Fruit fly (Drosophila melanogaster): ENCODE data around the gene CG46434.

CG46434 gene

DNA sequence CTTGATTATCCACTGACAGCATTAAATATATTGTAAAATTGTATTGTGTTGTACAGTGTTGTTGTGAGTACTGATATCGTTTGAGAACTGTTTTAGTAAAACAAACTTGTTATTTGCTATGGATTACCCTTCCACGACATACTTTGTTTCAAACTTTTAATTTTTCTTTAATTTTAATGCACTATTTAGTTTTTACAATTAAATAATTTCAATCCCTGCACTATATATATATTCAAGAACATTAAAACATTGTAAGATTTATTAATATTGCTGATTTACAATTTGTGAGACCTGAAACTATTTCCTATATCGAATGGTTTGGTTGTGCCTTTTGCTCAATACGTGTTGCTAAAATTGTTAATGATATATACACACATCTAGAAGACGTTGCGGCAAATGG is at the start of gene CG46434, which contains the start of gene Dred:
TSS of gene CG46434 (minus strand) at position 101 of the 400 bp plus-strand sequence.
TSS of gene Dred (minus strand) at position 101 of the 400 bp plus-strand sequence.
- no peak for TF ChIP-seq pan (optimal IDR thresholded peaks at IDR 0.05)
- no peak for TF ChIP-seq Dll (optimal IDR thresholded peaks at IDR 0.05)
- no peak for TF ChIP-seq CG8478 (optimal IDR thresholded peaks at IDR 0.05)
- TF ChIP-seq EcR (GFP tag; optimal IDR thresholded peaks at IDR 0.05): no peak

- TF ChIP-seq EcR (GFP tag; optimal IDR thresholded peaks at IDR 0.05) (no peak), Dll (optimal IDR thresholded peaks at IDR 0.05) (no peak), pan (optimal IDR thresholded peaks at IDR 0.05) (no peak), CG8478 (optimal IDR thresholded peaks at IDR 0.05) (no peak), psq (optimal IDR thresholded peaks at IDR 0.05) (no peak), usp (GFP tag; optimal IDR thresholded peaks at IDR 0.05) (no peak)
Observed at dm6 chr3L:19590422-19590821, 46.4 kb upstream of the CG46434 start, which contains the start of gene CG14100. TSS of gene CG14100 (minus strand) at chr3L:19590524.

dm6 chr3L:19585979-19586378 is 42.0 kb upstream of the CG46434 start, which contains the start of the genes CG9231 and CG9330:
TSS of gene CG9231 (minus strand) at chr3L:19586003.
TSS of gene CG9330 (plus strand) at chr3L:19586253.
- TF ChIP-seq EcR (GFP tag; optimal IDR thresholded peaks at IDR 0.05) (no peak), usp (GFP tag; optimal IDR thresholded peaks at IDR 0.05) (no peak), Dll (optimal IDR thresholded peaks at IDR 0.05) (no peak), psq (optimal IDR thresholded peaks at IDR 0.05) (no peak), CG8478 (optimal IDR thresholded peaks at IDR 0.05) (no peak), pan (optimal IDR thresholded peaks at IDR 0.05) (no peak)

dm6 chr3L:19584369-19584915 is 40.4 kb upstream of the CG46434 start, which contains the start of gene Shal:
TSS of gene Shal (minus strand) at chr3L:19584568.
- no peak for TF ChIP-seq Dll (optimal IDR thresholded peaks at IDR 0.05)
- no peak for TF ChIP-seq psq (optimal IDR thresholded peaks at IDR 0.05)
- no peak for TF ChIP-seq CG8478 (optimal IDR thresholded peaks at IDR 0.05)
- no peak for TF ChIP-seq EcR (GFP tag; optimal IDR thresholded peaks at IDR 0.05)
- TF ChIP-seq pan (optimal IDR thresholded peaks at IDR 0.05): no peak
- no peak for TF ChIP-seq usp (GFP tag; optimal IDR thresholded peaks at IDR 0.05)

- TF ChIP-seq pan (optimal IDR thresholded peaks at IDR 0.05) (no peak), EcR (GFP tag; optimal IDR thresholded peaks at IDR 0.05) (no peak), psq (optimal IDR thresholded peaks at IDR 0.05) (no peak), CG8478 (optimal IDR thresholded peaks at IDR 0.05) (no peak), usp (GFP tag; optimal IDR thresholded peaks at IDR 0.05) (no peak), Dll (optimal IDR thresholded peaks at IDR 0.05) (no peak)
Observed at dm6 chr3L:19580709-19581227, 36.8 kb upstream of the CG46434 start.

- TF ChIP-seq psq (optimal IDR thresholded peaks at IDR 0.05): no peak
- no peak for TF ChIP-seq pan (optimal IDR thresholded peaks at IDR 0.05)
- TF ChIP-seq Dll (optimal IDR thresholded peaks at IDR 0.05): no peak
- TF ChIP-seq EcR (GFP tag; optimal IDR thresholded peaks at IDR 0.05): no peak
Observed at dm6 chr3L:19579346-19579745, 35.3 kb upstream of the CG46434 start.

dm6 chr3L:19575650-19576049 is 31.6 kb upstream of the CG46434 start:
- no peak for TF ChIP-seq usp (GFP tag; optimal IDR thresholded peaks at IDR 0.05)
- no peak for TF ChIP-seq CG8478 (optimal IDR thresholded peaks at IDR 0.05)
- TF ChIP-seq psq (optimal IDR thresholded peaks at IDR 0.05): no peak
- TF ChIP-seq Dll (optimal IDR thresholded peaks at IDR 0.05): no peak
- TF ChIP-seq pan (optimal IDR thresholded peaks at IDR 0.05): no peak
- no peak for TF ChIP-seq EcR (GFP tag; optimal IDR thresholded peaks at IDR 0.05)

dm6 chr3L:19574452-19574851 is 30.4 kb upstream of the CG46434 start:
- TF ChIP-seq psq (optimal IDR thresholded peaks at IDR 0.05) (no peak), usp (GFP tag; optimal IDR thresholded peaks at IDR 0.05) (no peak), Dll (optimal IDR thresholded peaks at IDR 0.05) (no peak), pan (optimal IDR thresholded peaks at IDR 0.05) (no peak), CG8478 (optimal IDR thresholded peaks at IDR 0.05) (no peak), EcR (GFP tag; optimal IDR thresholded peaks at IDR 0.05) (no peak)

dm6 chr3L:19569407-19569806 is 25.4 kb upstream of the CG46434 start:
- no peak for TF ChIP-seq pan (optimal IDR thresholded peaks at IDR 0.05)
- no peak for TF ChIP-seq Dll (optimal IDR thresholded peaks at IDR 0.05)
- no peak for TF ChIP-seq EcR (GFP tag; optimal IDR thresholded peaks at IDR 0.05)
- no peak for TF ChIP-seq usp (GFP tag; optimal IDR thresholded peaks at IDR 0.05)
- TF ChIP-seq psq (optimal IDR thresholded peaks at IDR 0.05): no peak
- TF ChIP-seq CG8478 (optimal IDR thresholded peaks at IDR 0.05): no peak

DNA sequence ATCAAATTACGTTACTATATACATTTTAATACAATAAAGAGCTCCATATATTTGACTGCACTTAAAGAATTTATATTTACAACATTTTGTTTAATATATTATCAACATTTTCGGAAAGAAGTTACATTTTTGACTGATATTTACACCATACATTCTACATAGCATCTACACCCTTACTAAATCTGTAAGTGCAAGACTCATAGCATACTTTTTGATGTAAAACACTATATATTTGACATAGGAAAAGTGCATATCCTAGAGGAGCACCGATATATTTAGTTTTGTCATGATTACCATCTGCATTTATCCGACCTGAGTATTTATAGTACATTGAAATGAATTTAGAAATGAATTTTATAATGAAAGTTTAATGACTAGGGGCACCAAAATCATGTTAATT is 25.0 kb upstream of the CG46434 start:
- TF ChIP-seq Dll (optimal IDR thresholded peaks at IDR 0.05): no peak
- no peak for TF ChIP-seq usp (GFP tag; optimal IDR thresholded peaks at IDR 0.05)
- no peak for TF ChIP-seq pan (optimal IDR thresholded peaks at IDR 0.05)
- TF ChIP-seq EcR (GFP tag; optimal IDR thresholded peaks at IDR 0.05): no peak
- TF ChIP-seq CG8478 (optimal IDR thresholded peaks at IDR 0.05): no peak
- no peak for TF ChIP-seq psq (optimal IDR thresholded peaks at IDR 0.05)

DNA sequence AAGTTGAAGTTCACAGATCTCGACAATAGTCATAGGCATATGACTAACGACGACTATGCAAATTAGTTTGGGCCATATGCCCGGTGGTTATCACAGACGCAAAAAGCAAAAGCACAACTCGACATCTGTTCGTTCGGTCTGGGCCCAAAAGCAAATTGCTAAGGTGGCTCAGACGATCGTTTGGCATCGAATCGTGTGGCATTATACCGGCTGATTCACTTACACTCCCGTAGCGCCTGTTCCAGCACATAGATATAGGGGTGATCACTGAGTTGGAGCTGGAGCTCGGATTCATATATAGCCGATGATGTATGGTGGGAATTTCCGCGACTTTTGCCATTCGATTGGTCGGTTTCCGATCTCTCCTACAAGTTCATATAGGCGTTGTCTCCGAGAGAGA is 22.1 kb upstream of the CG46434 start:
- no peak for TF ChIP-seq psq (optimal IDR thresholded peaks at IDR 0.05)
- no peak for TF ChIP-seq EcR (GFP tag; optimal IDR thresholded peaks at IDR 0.05)
- TF ChIP-seq Dll (optimal IDR thresholded peaks at IDR 0.05): no peak
- no peak for TF ChIP-seq CG8478 (optimal IDR thresholded peaks at IDR 0.05)
- TF ChIP-seq usp (GFP tag; optimal IDR thresholded peaks at IDR 0.05): no peak
- TF ChIP-seq pan (optimal IDR thresholded peaks at IDR 0.05): no peak

DNA sequence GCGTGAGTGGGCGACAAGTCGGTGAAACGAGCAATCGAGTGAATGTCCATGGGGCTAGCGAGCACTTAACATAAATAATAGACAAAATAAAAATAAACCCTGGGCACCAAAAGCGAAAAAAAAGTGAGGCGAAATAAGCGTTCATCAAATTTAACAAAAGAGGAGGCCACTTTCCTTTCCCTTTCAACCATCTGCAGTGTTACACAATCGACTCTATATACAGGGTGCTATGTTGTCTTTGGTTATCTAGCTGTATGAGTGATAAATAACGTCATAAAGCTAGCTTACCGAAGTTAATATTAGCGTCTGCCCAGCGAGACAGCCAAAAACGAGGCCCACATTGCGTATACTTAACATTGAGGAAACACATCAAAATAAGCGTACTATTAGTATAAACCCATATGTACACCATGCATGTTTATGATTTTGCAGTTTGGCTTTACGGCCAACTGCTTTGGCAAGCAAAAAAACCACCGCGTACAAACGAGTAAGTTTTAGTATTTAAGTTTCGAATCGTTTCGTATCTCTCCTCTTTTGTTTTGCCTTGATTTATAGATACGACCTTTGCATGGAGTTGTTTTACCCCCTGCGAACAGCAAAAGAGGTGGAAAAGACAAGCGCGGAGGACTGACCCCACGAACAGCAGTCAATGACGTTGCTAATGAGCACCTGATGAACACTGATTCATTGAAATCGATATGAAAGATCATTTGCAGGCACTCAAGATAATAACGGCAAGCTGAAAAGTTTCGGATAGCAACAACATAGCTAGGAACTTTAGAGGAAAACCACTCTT is 21.1 kb upstream of the CG46434 start:
- TF ChIP-seq Dll (optimal IDR thresholded peaks at IDR 0.05): no peak
- no peak for TF ChIP-seq CG8478 (optimal IDR thresholded peaks at IDR 0.05)
- TF ChIP-seq pan (optimal IDR thresholded peaks at IDR 0.05): no peak
- no peak for TF ChIP-seq usp (GFP tag; optimal IDR thresholded peaks at IDR 0.05)
- no peak for TF ChIP-seq psq (optimal IDR thresholded peaks at IDR 0.05)
